Worm (Caenorhabditis elegans): ENCODE measurements around the gene sea-1.

- TF ChIP-seq ama-1 (optimal IDR thresholded peaks at IDR 0.05): no peak
- no peak for TF ChIP-seq pes-1 (GFP tag; IDR thresholded peaks at IDR 0.05)
- no peak for TF ChIP-seq flt-1 (GFP tag; IDR thresholded peaks at IDR 0.05)
- TF ChIP-seq aly-1 (tag; optimal IDR thresholded peaks at IDR 0.05): no peak
- no peak for TF ChIP-seq tbx-11 (GFP tag; IDR thresholded peaks at IDR 0.05)
Observed at ce11 chrII:3721016-3721415, 47.6 kb upstream of the sea-1 start, which contains the start of gene C46E10.3.
